Worm (Caenorhabditis elegans) whole organism, L2 larva: ENCODE data around the gene dna-2.

ENCODE experiments used
- R02D3.7 ChIP-seq: fragments of 150-350 bp; optimal IDR thresholded peaks from 2 replicates; lab custom pipeline; 2014; ENCODE audit warnings: missing biosample characterization, missing genetic modification characterization
- lin-13 ChIP-seq: fragments of 150-350 bp; optimal IDR thresholded peaks from 2 replicates; lab custom pipeline; 2014; ENCODE audit warnings: missing biosample characterization, missing genetic modification reagents, missing genetic modification characterization
- peb-1 ChIP-seq: fragments of 150-350 bp; optimal IDR thresholded peaks from 2 replicates; lab custom pipeline; 2014; ENCODE audit warnings: missing biosample characterization, missing genetic modification characterization
- snpc-4 ChIP-seq: fragments of 150-350 bp; optimal IDR thresholded peaks from 2 replicates; lab custom pipeline; 2014; ENCODE audit warnings: missing biosample characterization, missing genetic modification characterization
- unc-39 ChIP-seq: fragments of 150-350 bp; optimal IDR thresholded peaks from 2 replicates; lab custom pipeline; 2014; ENCODE audit warnings: missing biosample characterization, missing genetic modification characterization

DNA sequence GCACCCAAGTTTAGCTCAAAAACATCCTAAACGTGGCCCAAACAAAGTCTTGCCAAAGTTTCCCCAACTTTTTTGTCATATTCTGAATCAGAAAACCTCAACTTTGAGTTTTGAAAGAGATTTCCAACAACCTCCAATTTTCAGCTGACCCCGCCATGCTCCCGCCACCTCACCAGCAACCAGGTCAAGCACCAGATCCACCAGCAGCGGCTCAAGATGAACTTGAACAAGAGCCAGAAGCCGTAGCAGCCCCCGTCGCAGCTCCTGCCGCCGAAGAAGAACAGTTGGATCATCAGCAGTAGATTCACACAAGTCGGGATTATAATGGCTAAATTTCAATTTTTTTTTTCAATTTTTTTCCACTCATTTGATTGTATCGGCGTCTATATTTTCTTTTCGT is 33.0 kb downstream of the dna-2 start:
- TF ChIP-seq R02D3.7 (tag; lab: Kevin White, UChicago), result no peak
- no peak for TF ChIP-seq lin-13
- no peak for TF ChIP-seq unc-39 (tag; lab: Kevin White, UChicago)
- no peak for TF ChIP-seq snpc-4 (tag; lab: Kevin White, UChicago)
- no peak for TF ChIP-seq peb-1 (tag; lab: Kevin White, UChicago)
